Worm (Caenorhabditis elegans): ENCODE data around the gene T04B2.8.

DNA sequence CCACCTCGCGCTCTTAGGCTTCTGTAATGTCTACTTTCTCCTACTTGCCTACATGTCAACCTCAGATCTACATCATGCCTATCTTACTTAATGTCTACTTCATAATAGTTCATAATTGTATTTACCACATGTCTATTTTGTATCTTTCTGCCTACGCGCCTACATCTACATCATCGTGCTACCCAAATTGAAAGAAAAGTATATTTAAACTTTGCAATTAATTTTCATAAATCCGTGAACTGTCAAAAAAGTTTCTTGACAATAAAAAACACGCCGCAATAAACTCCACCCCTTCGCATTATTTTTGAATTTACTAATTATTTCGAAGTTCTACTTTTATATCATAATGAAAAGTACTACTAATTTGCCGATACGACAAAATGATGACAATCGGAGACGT lies 28.0 kb downstream of the T04B2.8 start, which contains the start of gene F44D12.8:
- no peak for TF ChIP-seq nhr-20 (tag; optimal IDR thresholded peaks at IDR 0.05)
- TF ChIP-seq alr-1 (tag; optimal IDR thresholded peaks at IDR 0.05; ENCODE audit: borderline replicate concordance) = no peak
- TF ChIP-seq snpc-4 (tag; optimal IDR thresholded peaks at IDR 0.05) = no peak
- no peak for TF ChIP-seq rnt-1 (tag; optimal IDR thresholded peaks at IDR 0.05)
- no peak for TF ChIP-seq tbx-2 (tag; optimal IDR thresholded peaks at IDR 0.05)
- TF ChIP-seq egl-27 (tag; optimal IDR thresholded peaks at IDR 0.05) = no peak
- no peak for TF ChIP-seq ceh-82 (tag; optimal IDR thresholded peaks at IDR 0.05)
- no peak for TF ChIP-seq nhr-76 (tag; optimal IDR thresholded peaks at IDR 0.05)
- no peak for TF ChIP-seq fkh-10 (GFP tag; optimal IDR thresholded peaks at IDR 0.05)
- no peak for TF ChIP-seq ceh-88 (GFP tag; IDR thresholded peaks at IDR 0.05)
- TF ChIP-seq fkh-4 (tag; optimal IDR thresholded peaks at IDR 0.05; ENCODE audit: borderline replicate concordance) = no peak
- TF ChIP-seq unc-86 (tag; optimal IDR thresholded peaks at IDR 0.05) = no peak

Measured in whole organism, L1 larva.